Fruit fly (Drosophila melanogaster): ENCODE measurements around the gene Chd64.
A peak's percentile ranks its signal among the peaks of the same experiment; 100 is the strongest.

The Chd64 gene

dm6 chr3L:4108072-4108843 is 13.9 kb downstream of the Chd64 start, which contains the start of gene Ack:
Ack (plus strand) TSS chr3L:4108186.
- TF ChIP-seq noc (tag; optimal IDR thresholded peaks at IDR 0.05), result no peak

- TF ChIP-seq noc (tag; optimal IDR thresholded peaks at IDR 0.05), result no peak
Observed at dm6 chr3L:4107120-4107519, 15.1 kb downstream of the Chd64 start.

dm6 chr3L:4103258-4104247 is 18.6 kb downstream of the Chd64 start, which contains the start of gene Fit1:
Fit1 (plus strand) TSS chr3L:4103564.
- TF ChIP-seq noc (tag; optimal IDR thresholded peaks at IDR 0.05), result peak; percentile 48

- TF ChIP-seq noc (tag; optimal IDR thresholded peaks at IDR 0.05), result peak; percentile 3
Observed at dm6 chr3L:4102496-4103257, 19.5 kb downstream of the Chd64 start, which contains the start of gene CG14995. CG14995 (minus strand) TSS chr3L:4103256.

dm6 chr3L:4099194-4099593 is 23.0 kb downstream of the Chd64 start:
- TF ChIP-seq noc (tag; optimal IDR thresholded peaks at IDR 0.05), result no peak

dm6 chr3L:4096546-4096945 is 25.6 kb downstream of the Chd64 start:
- TF ChIP-seq noc (tag; optimal IDR thresholded peaks at IDR 0.05), result no peak

dm6 chr3L:4092705-4093257 is 29.4 kb downstream of the Chd64 start, which contains the start of gene CG14990:
CG14990 (plus strand) TSS chr3L:4093207.
- no peak for TF ChIP-seq noc (tag; optimal IDR thresholded peaks at IDR 0.05)

dm6 chr3L:4088694-4089190 is 33.4 kb downstream of the Chd64 start, which contains the start of gene Gad1:
Gad1 (minus strand) TSS chr3L:4088744.
- no peak for TF ChIP-seq noc (tag; optimal IDR thresholded peaks at IDR 0.05)

dm6 chr3L:4087281-4087680 is 34.9 kb downstream of the Chd64 start, which contains the start of gene CG14989:
CG14989 (plus strand) TSS chr3L:4087581.
- TF ChIP-seq noc (tag; optimal IDR thresholded peaks at IDR 0.05), result no peak

- TF ChIP-seq noc (tag; optimal IDR thresholded peaks at IDR 0.05), result no peak
Observed at dm6 chr3L:4085867-4086266, 36.3 kb downstream of the Chd64 start.

- TF ChIP-seq noc (tag; optimal IDR thresholded peaks at IDR 0.05), result no peak
Observed at dm6 chr3L:4083442-4083841, 38.7 kb downstream of the Chd64 start.

- TF ChIP-seq noc (tag; optimal IDR thresholded peaks at IDR 0.05), result no peak
Observed at dm6 chr3L:4081243-4081642, 40.9 kb downstream of the Chd64 start.

dm6 chr3L:4080278-4080677 is 41.9 kb downstream of the Chd64 start:
- no peak for TF ChIP-seq noc (tag; optimal IDR thresholded peaks at IDR 0.05)

- TF ChIP-seq noc (tag; optimal IDR thresholded peaks at IDR 0.05), result no peak
Observed at dm6 chr3L:4076907-4077306, 45.3 kb downstream of the Chd64 start.

- TF ChIP-seq noc (tag; optimal IDR thresholded peaks at IDR 0.05), result no peak
Observed at dm6 chr3L:4073755-4074154, 48.4 kb downstream of the Chd64 start, which contains the start of gene Faa. Faa (minus strand) TSS chr3L:4073954.

Data from whole organism, larva.